Worm (Caenorhabditis elegans) whole organism, L2 larva: Measurements from ENCODE around the gene C34C12.7.

Source experiments
- C34F6.9 ChIP-seq: fragments of 150-350 bp; optimal IDR thresholded peaks from 2 replicates; lab custom pipeline; 2014; ENCODE audit warnings: missing biosample characterization, missing genetic modification characterization
- F13H6.1 ChIP-seq: sonication (generic microtip); optimal IDR thresholded peaks from 2 replicates; lab custom pipeline; 2016; ENCODE audit warnings: missing genetic modification characterization, missing compliant biosample characterization
- R02D3.7 ChIP-seq: fragments of 150-350 bp; optimal IDR thresholded peaks from 2 replicates; lab custom pipeline; 2014; ENCODE audit warnings: missing biosample characterization, missing genetic modification characterization
- Y55F3AM.14 ChIP-seq: fragments of 200-800 bp; sonication (Bioruptor generic); optimal IDR thresholded peaks from 2 replicates; lab custom pipeline; 2018; ENCODE audit warnings: mild to moderate bottlenecking, missing genetic modification characterization, missing compliant biosample characterization
- ZK546.5 ChIP-seq: sonication (generic microtip); optimal IDR thresholded peaks from 2 replicates; lab custom pipeline; 2017; ENCODE audit warnings: missing biosample characterization, missing genetic modification characterization
- alr-1 ChIP-seq: fragments of 150-350 bp; optimal IDR thresholded peaks from 2 replicates; lab custom pipeline; 2014; ENCODE audit warnings: missing biosample characterization, missing genetic modification characterization
- aly-2 ChIP-seq: fragments of 150-350 bp; optimal IDR thresholded peaks from 2 replicates; lab custom pipeline; 2014; ENCODE audit warnings: missing biosample characterization, missing genetic modification characterization
- ama-1 ChIP-seq: fragments of 150-350 bp; optimal IDR thresholded peaks from 2 replicates; lab custom pipeline; 2018; ENCODE audit warnings: inconsistent platforms
- blmp-1 ChIP-seq: sonication (generic microtip); optimal IDR thresholded peaks from 2 replicates; lab custom pipeline; 2017; ENCODE audit warnings: missing genetic modification characterization, mild to moderate bottlenecking, missing compliant biosample characterization, antibody characterized with exemption, moderate library complexity; ENCODE audit not compliant: insufficient read depth
- ceh-16 ChIP-seq: fragments of 150-350 bp; optimal IDR thresholded peaks from 2 replicates; lab custom pipeline; 2014; ENCODE audit warnings: missing biosample characterization, missing genetic modification characterization
- ceh-82 ChIP-seq: fragments of 150-350 bp; optimal IDR thresholded peaks from 2 replicates; lab custom pipeline; 2014; ENCODE audit warnings: missing biosample characterization, missing genetic modification characterization
- crh-2 ChIP-seq: sonication (generic microtip); optimal IDR thresholded peaks from 2 replicates; lab custom pipeline; 2017; ENCODE audit warnings: missing biosample characterization, missing genetic modification characterization
- egl-27 ChIP-seq: sonication (generic microtip); optimal IDR thresholded peaks from 3 replicates; lab custom pipeline; 2017; ENCODE audit warnings: missing biosample characterization, missing genetic modification reagents, missing genetic modification characterization
- elt-1 ChIP-seq: fragments of 150-350 bp; optimal IDR thresholded peaks from 2 replicates; lab custom pipeline; 2014; ENCODE audit warnings: missing biosample characterization, missing genetic modification characterization
- elt-3 ChIP-seq: sonication (generic microtip); optimal IDR thresholded peaks from 2 replicates; lab custom pipeline; 2017; ENCODE audit warnings: missing biosample characterization, missing genetic modification characterization
- gmeb-1 ChIP-seq: fragments of 150-350 bp; optimal IDR thresholded peaks from 2 replicates; lab custom pipeline; 2014; ENCODE audit warnings: missing biosample characterization, missing genetic modification characterization
- lin-13 ChIP-seq: fragments of 150-350 bp; optimal IDR thresholded peaks from 2 replicates; lab custom pipeline; 2014; ENCODE audit warnings: missing biosample characterization, missing genetic modification reagents, missing genetic modification characterization
- lin-39 ChIP-seq: fragments of 150-350 bp; optimal IDR thresholded peaks from 2 replicates; lab custom pipeline; 2014; ENCODE audit warnings: missing biosample characterization, missing genetic modification reagents, missing genetic modification characterization
- lsy-2 ChIP-seq, 2 experiments: fragments of 150-350 bp in 1 of 2; sonication (generic microtip) in 1 of 2; optimal IDR thresholded peaks; 2 replicates each; lab custom pipeline; 2014 to 2017; ENCODE audit warnings: missing biosample characterization in 2 of 2, missing genetic modification characterization in 2 of 2
- mab-5 ChIP-seq: fragments of 150-350 bp; optimal IDR thresholded peaks from 2 replicates; lab custom pipeline; 2014; ENCODE audit warnings: missing biosample characterization, missing genetic modification characterization
- mbf-1 ChIP-seq: sonication (generic microtip); optimal IDR thresholded peaks from 2 replicates; lab custom pipeline; 2017; ENCODE audit warnings: missing biosample characterization, missing genetic modification characterization
- mdl-1 ChIP-seq, 2 experiments: fragments of 150-350 bp in 1 of 2; sonication (generic microtip) in 1 of 2; optimal IDR thresholded peaks; 2 replicates each; lab custom pipeline; 2017; ENCODE audit warnings: missing biosample characterization in 2 of 2, missing genetic modification characterization in 2 of 2
- nhr-10 ChIP-seq: sonication (generic microtip); optimal IDR thresholded peaks from 2 replicates; lab custom pipeline; 2017; ENCODE audit warnings: missing biosample characterization, missing genetic modification characterization
- nhr-11 ChIP-seq: fragments of 150-350 bp; optimal IDR thresholded peaks from 2 replicates; lab custom pipeline; 2014; ENCODE audit warnings: missing biosample characterization, missing genetic modification characterization
- nhr-12 ChIP-seq: fragments of 150-350 bp; optimal IDR thresholded peaks from 2 replicates; lab custom pipeline; 2014; ENCODE audit warnings: missing biosample characterization, missing genetic modification characterization
- nhr-23 ChIP-seq: fragments of 150-350 bp; optimal IDR thresholded peaks from 2 replicates; lab custom pipeline; 2014; ENCODE audit warnings: missing biosample characterization, missing genetic modification reagents, missing genetic modification characterization
- nhr-237 ChIP-seq: fragments of 150-350 bp; optimal IDR thresholded peaks from 2 replicates; lab custom pipeline; 2014; ENCODE audit warnings: missing biosample characterization, missing genetic modification characterization
- nhr-25 ChIP-seq: fragments of 150-350 bp; sonication (generic microtip); optimal IDR thresholded peaks from 3 replicates; lab custom pipeline; 2014; ENCODE audit warnings: missing biosample characterization, missing genetic modification characterization
- sem-4 ChIP-seq: fragments of 150-350 bp; optimal IDR thresholded peaks from 2 replicates; lab custom pipeline; 2014; ENCODE audit warnings: missing biosample characterization, missing genetic modification reagents, missing genetic modification characterization
- sma-3 ChIP-seq: sonication (generic microtip); optimal IDR thresholded peaks from 2 replicates; lab custom pipeline; 2016; ENCODE audit warnings: missing genetic modification reagents, missing genetic modification characterization, missing compliant biosample characterization
- sma-9 ChIP-seq, 2 experiments: fragments of 150-350 bp in 1 of 2; sonication (generic microtip) in 1 of 2; optimal IDR thresholded peaks; 2 replicates each; lab custom pipeline; 2014 to 2016; ENCODE audit warnings: missing genetic modification characterization in 2 of 2, mild to moderate bottlenecking in 1 of 2, missing biosample characterization in 1 of 2, missing compliant biosample characterization in 1 of 2, missing genetic modification reagents in 1 of 2, moderate library complexity in 1 of 2
- snpc-4 ChIP-seq: fragments of 150-350 bp; optimal IDR thresholded peaks from 2 replicates; lab custom pipeline; 2014; ENCODE audit warnings: missing biosample characterization, missing genetic modification characterization
- unc-39 ChIP-seq: fragments of 150-350 bp; optimal IDR thresholded peaks from 2 replicates; lab custom pipeline; 2014; ENCODE audit warnings: missing biosample characterization, missing genetic modification characterization
- unc-55 ChIP-seq: fragments of 150-350 bp; sonication (generic microtip); optimal IDR thresholded peaks from 3 replicates; lab custom pipeline; 2014; ENCODE audit warnings: missing biosample characterization, missing genetic modification reagents, missing genetic modification characterization
- unc-62 ChIP-seq: fragments of 150-350 bp; optimal IDR thresholded peaks from 2 replicates; lab custom pipeline; 2014; ENCODE audit warnings: missing biosample characterization, missing genetic modification reagents, missing genetic modification characterization
- zag-1 ChIP-seq: fragments of 150-350 bp; optimal IDR thresholded peaks from 2 replicates; lab custom pipeline; 2014; ENCODE audit warnings: missing biosample characterization, missing genetic modification characterization
- ztf-1 ChIP-seq: fragments of 200-800 bp; sonication (Bioruptor generic); conservative IDR thresholded peaks from 2 replicates; pipeline ENCODE4 v1.3.6; 2022; ENCODE audit warnings: missing genetic modification characterization, missing compliant biosample characterization
- ztf-4 ChIP-seq: fragments of 150-350 bp; optimal IDR thresholded peaks from 2 replicates; lab custom pipeline; 2014; ENCODE audit warnings: missing biosample characterization, missing genetic modification characterization

The C34C12.7 gene

DNA sequence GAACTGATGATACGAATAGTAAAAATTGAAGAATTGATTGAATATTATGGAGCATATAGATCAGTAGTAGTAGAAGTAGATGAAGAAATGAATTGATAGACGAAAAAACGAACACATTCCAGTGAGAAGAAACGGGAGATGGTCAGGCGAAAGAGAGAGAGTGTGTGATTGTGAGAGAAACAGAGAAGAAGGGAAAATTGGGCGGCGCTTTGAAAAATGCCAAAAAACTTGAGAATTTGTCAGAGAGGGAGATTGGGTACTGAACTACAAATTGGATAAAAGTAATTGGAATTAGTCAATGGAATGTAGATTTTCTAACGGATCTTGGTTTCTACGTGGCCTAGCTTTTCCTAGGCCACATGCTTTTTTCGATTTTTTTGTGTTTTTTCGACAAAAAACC, at the start of gene C34C12.7:
Gene C34C12.7, minus strand, starts transcription at position 118 of the 400 bp plus-strand sequence.
- TF ChIP-seq lin-13 (GFP tag; lab: Kevin White, UChicago) (no peak), gmeb-1 (no peak), mdl-1 (tag; optimal IDR thresholded peaks at IDR 0.05; lab: Kevin White, UChicago) (no peak), sma-3 (GFP tag; lab: Kevin White, UChicago) (no peak), F13H6.1 (no peak), ztf-4 (no peak), unc-39 (no peak), zag-1 (tag; lab: Kevin White, UChicago) (no peak), Y55F3AM.14 (GFP tag; lab: Kevin White, UChicago) (no peak), snpc-4 (no peak), lin-39 (no peak), alr-1 (tag; lab: Kevin White, UChicago) (no peak), C34F6.9 (no peak), lsy-2 (tag; optimal IDR thresholded peaks at IDR 0.05; lab: Kevin White, UChicago) (no peak), ceh-82 (no peak)

DNA sequence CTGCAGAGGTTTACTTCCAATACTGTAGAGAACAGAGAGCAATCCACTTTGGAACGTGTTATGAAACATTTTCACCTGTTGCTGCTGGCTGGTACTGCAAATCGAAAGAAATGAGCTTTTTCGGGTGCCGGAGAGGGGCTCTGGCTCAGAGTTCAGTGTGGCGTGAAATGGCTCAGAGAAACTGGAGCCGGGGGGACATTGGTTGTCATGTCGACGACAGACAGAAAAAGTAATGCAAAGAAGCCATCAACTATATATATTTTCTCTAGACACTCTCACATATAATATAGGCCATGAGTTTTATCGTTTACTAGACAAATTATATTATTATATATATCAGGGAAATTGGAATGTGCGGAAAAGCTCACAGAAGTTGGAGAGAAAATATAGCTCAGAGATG, 49.3 kb upstream of the C34C12.7 start, which contains the start of gene cfap-20:
Gene cfap-20, minus strand, starts transcription at position 101 of the 400 bp plus-strand sequence.
- TF ChIP-seq nhr-12 (tag; lab: Kevin White, UChicago) (no peak), R02D3.7 (tag; lab: Kevin White, UChicago) (no peak), elt-3 (tag; lab: Kevin White, UChicago) (no peak), ama-1 (lab: Kevin White, UChicago) (no peak), aly-2 (no peak), snpc-4 (no peak), egl-27 (tag; lab: Kevin White, UChicago) (no peak), unc-55 (GFP tag; lab: Kevin White, UChicago) (no peak), alr-1 (tag; lab: Kevin White, UChicago) (no peak), mbf-1 (tag; lab: Kevin White, UChicago) (no peak), nhr-23 (tag; lab: Kevin White, UChicago) (no peak), crh-2 (tag; lab: Kevin White, UChicago) (no peak), ZK546.5 (no peak), nhr-237 (tag; lab: Kevin White, UChicago) (no peak), sem-4 (tag; lab: Kevin White, UChicago) (no peak), C34F6.9 (no peak), gmeb-1 (no peak), F13H6.1 (no peak), mab-5 (tag; lab: Kevin White, UChicago) (no peak), nhr-10 (tag; lab: Kevin White, UChicago) (no peak)
- TF ChIP-seq, all 48 proteins: peak for 0

DNA sequence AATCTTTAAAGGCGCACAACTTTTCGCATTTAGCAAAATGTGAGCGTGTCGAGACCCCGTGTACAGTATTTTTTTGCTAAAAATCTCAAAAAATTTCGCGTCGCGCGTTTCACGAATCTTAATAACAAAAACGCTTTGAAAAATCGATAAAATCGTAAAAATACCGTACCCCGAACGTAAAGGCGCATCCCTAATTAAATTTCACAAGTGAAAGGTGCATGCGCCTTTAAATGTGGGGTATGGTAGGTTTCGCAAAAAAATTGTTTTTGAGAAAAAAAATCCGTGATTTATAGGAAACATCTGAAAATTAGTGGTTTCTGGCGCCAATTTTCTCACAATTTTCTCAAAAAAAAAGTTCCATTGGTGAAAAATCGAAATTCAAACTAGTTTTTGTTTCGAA, 46.0 kb upstream of the C34C12.7 start:
- TF ChIP-seq nhr-11 (tag; lab: Kevin White, UChicago), result no peak
- no peak for TF ChIP-seq ztf-1
- no peak for TF ChIP-seq mdl-1 (tag; optimal IDR thresholded peaks at IDR 0.05; lab: Kevin White, UChicago)
- TF ChIP-seq zag-1 (tag; lab: Kevin White, UChicago), result no peak
- no peak for TF ChIP-seq ceh-82
- no peak for TF ChIP-seq unc-62 (GFP tag; lab: Kevin White, UChicago)
- no peak for TF ChIP-seq nhr-12 (tag; lab: Kevin White, UChicago)
- TF ChIP-seq alr-1 (tag; lab: Kevin White, UChicago), result no peak
- TF ChIP-seq gmeb-1, result no peak
- no peak for TF ChIP-seq elt-3 (tag; lab: Kevin White, UChicago)
- no peak for TF ChIP-seq mbf-1 (tag; lab: Kevin White, UChicago)
- no peak for TF ChIP-seq blmp-1 (tag; lab: Kevin White, UChicago)
- no peak for TF ChIP-seq nhr-25 (tag; lab: Kevin White, UChicago)
- TF ChIP-seq ceh-16 (tag; lab: Kevin White, UChicago), result no peak
- TF ChIP-seq nhr-23 (tag; lab: Kevin White, UChicago), result no peak
- TF ChIP-seq unc-55 (GFP tag; lab: Kevin White, UChicago), result no peak
- no peak for TF ChIP-seq elt-1 (tag; lab: Kevin White, UChicago)
- TF ChIP-seq R02D3.7 (tag; lab: Kevin White, UChicago), result no peak
- TF ChIP-seq sma-9 (GFP tag; optimal IDR thresholded peaks at IDR 0.05; lab: Kevin White, UChicago), result no peak
- TF ChIP-seq sma-9 (tag; optimal IDR thresholded peaks at IDR 0.05; lab: Kevin White, UChicago), result no peak
